Worm (Caenorhabditis elegans): ENCODE data around the gene amph-1.

The amph-1 gene

ce11 chrIV:9634848-9635247 is 12.8 kb downstream of the amph-1 start, which contains the start of gene mca-1:
mca-1 (minus strand) TSS chrIV:9634948.
- TF ChIP-seq lin-35 (GFP tag; optimal IDR thresholded peaks at IDR 0.05) (no peak), F37B4.10 (GFP tag; IDR thresholded peaks at IDR 0.05) (no peak), pha-4 (tag; optimal IDR thresholded peaks at IDR 0.05) (no peak), T26A5.8 (tag; optimal IDR thresholded peaks at IDR 0.05) (no peak), ceh-91 (GFP tag; IDR thresholded peaks at IDR 0.05) (no peak), let-526 (GFP tag; IDR thresholded peaks at IDR 0.05) (no peak), ceh-100 (GFP tag; IDR thresholded peaks at IDR 0.05) (no peak), ztf-28 (GFP tag; IDR thresholded peaks at IDR 0.05) (no peak), zfh-2 (GFP tag; conservative IDR thresholded peaks at IDR 0.05) (no peak), egl-44 (GFP tag; IDR thresholded peaks at IDR 0.05) (no peak), ceh-27 (GFP tag; optimal IDR thresholded peaks at IDR 0.05) (no peak), attf-3 (GFP tag; conservative IDR thresholded peaks at IDR 0.05) (no peak), ceh-79 (tag; optimal IDR thresholded peaks at IDR 0.05) (no peak), tbx-9 (tag; optimal IDR thresholded peaks at IDR 0.05; ENCODE audit: borderline replicate concordance) (no peak), sdz-38 (tag; optimal IDR thresholded peaks at IDR 0.05) (no peak), K12H6.12 (tag; optimal IDR thresholded peaks at IDR 0.05) (no peak), sptf-2 (GFP tag; optimal IDR thresholded peaks at IDR 0.05) (no peak)

ce11 chrIV:9633889-9634288 is 13.8 kb downstream of the amph-1 start:
- TF ChIP-seq F57C9.4 (tag; optimal IDR thresholded peaks at IDR 0.05) (no peak), hlh-26 (GFP tag; conservative IDR thresholded peaks at IDR 0.05) (no peak), atf-7 (tag; optimal IDR thresholded peaks at IDR 0.05) (no peak), nhr-179 (tag; optimal IDR thresholded peaks at IDR 0.05) (no peak), snpc-1.1 (tag; optimal IDR thresholded peaks at IDR 0.05; ENCODE audit: insufficient read depth) (no peak), ztf-26 (tag; optimal IDR thresholded peaks at IDR 0.05) (no peak), ztf-3 (GFP tag; optimal IDR thresholded peaks at IDR 0.05) (no peak), tbp1 (GFP tag; optimal IDR thresholded peaks at IDR 0.05) (no peak), Y53G8AR.9 (GFP tag; conservative IDR thresholded peaks at IDR 0.05) (no peak), lir-1 (GFP tag; conservative IDR thresholded peaks at IDR 0.05) (no peak), rcor-1 (GFP tag; IDR thresholded peaks at IDR 0.05) (no peak), K12H6.12 (tag; optimal IDR thresholded peaks at IDR 0.05) (no peak), hsf-1 (GFP tag; IDR thresholded peaks at IDR 0.05) (no peak), attf-5 (GFP tag; optimal IDR thresholded peaks at IDR 0.05) (no peak), attf-6 (GFP tag; IDR thresholded peaks at IDR 0.05) (no peak)

ce11 chrIV:9632966-9633494 is 14.6 kb downstream of the amph-1 start:
- no peak for TF ChIP-seq mcd-1 (GFP tag; IDR thresholded peaks at IDR 0.05)

- TF ChIP-seq lin-40 (tag; optimal IDR thresholded peaks at IDR 0.05) (no peak), attf-5 (GFP tag; optimal IDR thresholded peaks at IDR 0.05) (no peak), nhr-27 (tag; optimal IDR thresholded peaks at IDR 0.05) (no peak), D2030.7 (GFP tag; IDR thresholded peaks at IDR 0.05) (no peak), hlh-12 (tag; optimal IDR thresholded peaks at IDR 0.05) (no peak), sdz-38 (tag; optimal IDR thresholded peaks at IDR 0.05) (no peak), F23B12.7 (tag; optimal IDR thresholded peaks at IDR 0.05; ENCODE audit: insufficient read depth) (no peak), ceh-79 (tag; optimal IDR thresholded peaks at IDR 0.05) (no peak), T07F8.4 (tag; optimal IDR thresholded peaks at IDR 0.05) (no peak), unc-130 (GFP tag; optimal IDR thresholded peaks at IDR 0.05) (no peak), lsl-1 (GFP tag; optimal IDR thresholded peaks at IDR 0.05) (no peak)
Observed at ce11 chrIV:9632094-9632493, 15.6 kb downstream of the amph-1 start.

Measured in whole organism, young adult.